Fruit fly (Drosophila melanogaster) whole organism, wandering third instar larva: Measurements from ENCODE around the gene CG16890.

Source experiments
- Abd-B ChIP-seq: fragments of >200 bp; optimal IDR thresholded peaks from 2 replicates; lab custom pipeline; 2017; ENCODE audit warnings: missing biosample characterization, missing genetic modification characterization
- CG9705 ChIP-seq: fragments of 200-800 bp; sonication (Bioruptor generic); optimal IDR thresholded peaks from 2 replicates; lab custom pipeline; 2018; ENCODE audit warnings: missing biosample characterization, mild to moderate bottlenecking, missing genetic modification characterization
- Dif ChIP-seq: fragments of 200-275, 200-300 bp; sonication (Bioruptor generic); optimal IDR thresholded peaks from 2 replicates; lab custom pipeline; 2018; ENCODE audit warnings: missing biosample characterization, missing genetic modification characterization; ENCODE audit not compliant: partially characterized antibody
- GATAd ChIP-seq: sonication (Bioruptor generic); optimal IDR thresholded peaks from 2 replicates; lab custom pipeline; 2016; ENCODE audit warnings: missing biosample characterization, missing genetic modification characterization
- Mio ChIP-seq: sonication (Bioruptor generic); optimal IDR thresholded peaks from 2 replicates; lab custom pipeline; 2016; ENCODE audit warnings: missing biosample characterization, missing genetic modification characterization
- OdsH ChIP-seq: fragments of 200-800 bp; sonication (Bioruptor generic); optimal IDR thresholded peaks from 2 replicates; lab custom pipeline; 2016; ENCODE audit warnings: missing biosample characterization, mild to moderate bottlenecking, missing genetic modification characterization
- br ChIP-seq: fragments of 200-800 bp; sonication (Bioruptor generic); optimal IDR thresholded peaks from 2 replicates; lab custom pipeline; 2016; ENCODE audit warnings: missing biosample characterization, missing genetic modification characterization
- dl ChIP-seq, 2 experiments: fragments of 175-275, 200-275 bp in 1 of 2; fragments of 200-275 bp in 1 of 2; sonication (Bioruptor generic); optimal IDR thresholded peaks; lab custom pipeline; 2018; ENCODE audit warnings: mild to moderate bottlenecking in 2 of 2, missing biosample characterization in 2 of 2, missing genetic modification characterization in 2 of 2, moderate library complexity in 2 of 2; ENCODE audit not compliant: partially characterized antibody in 2 of 2, insufficient read depth in 1 of 2
- ey ChIP-seq: fragments of 200-800 bp; sonication (Bioruptor generic); optimal IDR thresholded peaks from 2 replicates; lab custom pipeline; 2016; ENCODE audit warnings: missing biosample characterization, missing genetic modification characterization
- foxo ChIP-seq, 2 experiments: fragments of 200-800 bp; sonication (Bioruptor generic); optimal IDR thresholded peaks; 2 replicates in 1 of 2; 3 replicates in 1 of 2; lab custom pipeline; 2016 to 2017; ENCODE audit warnings: missing biosample characterization in 2 of 2, missing genetic modification characterization in 2 of 2
- lola ChIP-seq: fragments of >200 bp; optimal IDR thresholded peaks from 2 replicates; lab custom pipeline; 2017; ENCODE audit warnings: missing biosample characterization, missing genetic modification characterization
- psq ChIP-seq: fragments of 200-800 bp; sonication (Bioruptor generic); optimal IDR thresholded peaks from 3 replicates; lab custom pipeline; 2017; ENCODE audit warnings: missing biosample characterization, mild to moderate bottlenecking, missing genetic modification characterization, moderate library complexity
- woc ChIP-seq: sonication (Bioruptor generic); optimal IDR thresholded peaks from 2 replicates; lab custom pipeline; 2016; ENCODE audit warnings: missing biosample characterization, mild to moderate bottlenecking, missing genetic modification characterization

DNA sequence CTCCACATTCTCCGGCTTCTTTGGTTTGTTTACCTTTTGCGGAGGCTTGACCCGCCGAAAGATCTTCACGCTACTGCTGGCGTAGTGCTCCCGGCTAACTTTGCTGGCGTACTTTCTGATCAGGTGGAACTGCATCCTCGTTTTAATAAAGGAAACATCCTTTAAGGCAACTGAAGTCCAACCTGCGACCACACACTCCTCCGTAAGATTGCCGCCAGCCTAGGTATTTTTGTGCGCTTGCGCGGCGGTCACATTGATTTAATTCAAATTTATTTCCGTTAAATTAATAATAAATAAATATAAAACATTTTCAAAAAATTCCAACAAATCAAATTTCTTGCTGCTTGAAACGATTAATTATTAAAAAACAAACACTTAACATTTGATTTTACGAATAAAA lies 43.4 kb upstream of the CG16890 start, which contains the start of gene PolG1:
- TF ChIP-seq Mio (GFP tag; lab: Kevin White, UChicago) (no peak), br (GFP tag; lab: Kevin White, UChicago) (no peak), CG9705 (no peak), ey (GFP tag; lab: Kevin White, UChicago) (no peak), lola (GFP tag; lab: Kevin White, UChicago) (no peak), dl (GFP tag; optimal IDR thresholded peaks at IDR 0.05; lab: Kevin White, UChicago; ENCODE audit: insufficient read depth in 1 of 2, partially characterized antibody in 2 of 2) (no peak), OdsH (GFP tag; lab: Kevin White, UChicago) (no peak), GATAd (GFP tag; lab: Kevin White, UChicago) (no peak), Dif (no peak), psq (GFP tag; lab: Kevin White, UChicago) (no peak), foxo (GFP tag; optimal IDR thresholded peaks at IDR 0.05; lab: Kevin White, UChicago) (no peak), woc (no peak), Abd-B (GFP tag; lab: Kevin White, UChicago) (no peak)
